Fruit fly (Drosophila melanogaster) whole organism, wandering third instar larva: Measurements from ENCODE around the gene Pdi.

ENCODE experiments used
- Abd-B ChIP-seq: fragments of >200 bp; optimal IDR thresholded peaks from 2 replicates; lab custom pipeline; 2017; ENCODE audit warnings: missing biosample characterization, missing genetic modification characterization
- CG32264 ChIP-seq: fragments of 200-800 bp; sonication (Bioruptor generic); optimal IDR thresholded peaks from 2 replicates; lab custom pipeline; 2016; ENCODE audit warnings: missing biosample characterization, missing genetic modification characterization
- CG9705 ChIP-seq: fragments of 200-800 bp; sonication (Bioruptor generic); optimal IDR thresholded peaks from 2 replicates; lab custom pipeline; 2018; ENCODE audit warnings: missing biosample characterization, mild to moderate bottlenecking, missing genetic modification characterization
- CrebA ChIP-seq: fragments of 200-800 bp; sonication (Bioruptor generic); optimal IDR thresholded peaks from 2 replicates; lab custom pipeline; 2016; ENCODE audit warnings: missing biosample characterization, mild to moderate bottlenecking, missing genetic modification characterization, borderline replicate concordance
- Dfd ChIP-seq: fragments of >200 bp; optimal IDR thresholded peaks from 2 replicates; lab custom pipeline; 2017; ENCODE audit warnings: missing biosample characterization, missing genetic modification characterization
- Dif ChIP-seq: fragments of 200-275, 200-300 bp; sonication (Bioruptor generic); optimal IDR thresholded peaks from 2 replicates; lab custom pipeline; 2018; ENCODE audit warnings: missing biosample characterization, missing genetic modification characterization; ENCODE audit not compliant: partially characterized antibody
- GATAd ChIP-seq: sonication (Bioruptor generic); optimal IDR thresholded peaks from 2 replicates; lab custom pipeline; 2016; ENCODE audit warnings: missing biosample characterization, missing genetic modification characterization
- HLH106 ChIP-seq: fragments of 200-800 bp; optimal IDR thresholded peaks from 3 replicates; lab custom pipeline; 2019; ENCODE audit warnings: missing biosample characterization, mild to moderate bottlenecking, missing genetic modification characterization, moderate library complexity
- Hnf4 ChIP-seq: fragments of 200-800 bp; sonication (Bioruptor generic); optimal IDR thresholded peaks from 2 replicates; lab custom pipeline; 2016; ENCODE audit warnings: missing biosample characterization, mild to moderate bottlenecking, missing genetic modification characterization
- Hr78 ChIP-seq: fragments of >200 bp; optimal IDR thresholded peaks from 2 replicates; lab custom pipeline; 2017; ENCODE audit warnings: missing biosample characterization, missing genetic modification characterization
- Hr83 ChIP-seq: fragments of 200-300 bp; sonication (Bioruptor generic); optimal IDR thresholded peaks from 2 replicates; lab custom pipeline; 2016; ENCODE audit warnings: missing biosample characterization, mild to moderate bottlenecking, missing genetic modification characterization, moderate library complexity; ENCODE audit not compliant: poor library complexity, severe bottlenecking
- Jra ChIP-seq: sonication (Bioruptor generic); optimal IDR thresholded peaks from 2 replicates; lab custom pipeline; 2016; ENCODE audit warnings: missing biosample characterization, missing genetic modification characterization
- Mio ChIP-seq: sonication (Bioruptor generic); optimal IDR thresholded peaks from 2 replicates; lab custom pipeline; 2016; ENCODE audit warnings: missing biosample characterization, missing genetic modification characterization
- Myc ChIP-seq: fragments of >200 bp; optimal IDR thresholded peaks from 2 replicates; lab custom pipeline; 2017
- N ChIP-seq: fragments of >200 bp; optimal IDR thresholded peaks from 2 replicates; lab custom pipeline; 2018; ENCODE audit warnings: missing biosample characterization, missing external identifiers, missing genetic modification characterization
- OdsH ChIP-seq: fragments of 200-800 bp; sonication (Bioruptor generic); optimal IDR thresholded peaks from 2 replicates; lab custom pipeline; 2016; ENCODE audit warnings: missing biosample characterization, mild to moderate bottlenecking, missing genetic modification characterization
- Rel ChIP-seq, 2 experiments: fragments of 200-800 bp; sonication (Bioruptor generic) in 1 of 2; optimal IDR thresholded peaks; 2 replicates in 1 of 2; 3 replicates in 1 of 2; lab custom pipeline; 2016 to 2019; ENCODE audit warnings: mild to moderate bottlenecking in 2 of 2, missing biosample characterization in 2 of 2, missing genetic modification characterization in 2 of 2, moderate library complexity in 1 of 2
- Sp1 ChIP-seq: fragments of 200-800 bp; sonication (Bioruptor generic); optimal IDR thresholded peaks from 3 replicates; lab custom pipeline; 2019; ENCODE audit warnings: missing biosample characterization, mild to moderate bottlenecking, missing genetic modification characterization, moderate library complexity
- br ChIP-seq: fragments of 200-800 bp; sonication (Bioruptor generic); optimal IDR thresholded peaks from 2 replicates; lab custom pipeline; 2016; ENCODE audit warnings: missing biosample characterization, missing genetic modification characterization
- brk ChIP-seq: fragments of 200-800 bp; sonication (Bioruptor generic); optimal IDR thresholded peaks from 2 replicates; lab custom pipeline; 2016; ENCODE audit warnings: missing biosample characterization, mild to moderate bottlenecking, missing genetic modification characterization
- dl ChIP-seq, 2 experiments: fragments of 175-275, 200-275 bp in 1 of 2; fragments of 200-275 bp in 1 of 2; sonication (Bioruptor generic); optimal IDR thresholded peaks; lab custom pipeline; 2018; ENCODE audit warnings: mild to moderate bottlenecking in 2 of 2, missing biosample characterization in 2 of 2, missing genetic modification characterization in 2 of 2, moderate library complexity in 2 of 2; ENCODE audit not compliant: partially characterized antibody in 2 of 2, insufficient read depth in 1 of 2
- dmrt93B ChIP-seq: fragments of 200-800 bp; sonication (Bioruptor generic); optimal IDR thresholded peaks from 2 replicates; lab custom pipeline; 2018; ENCODE audit warnings: missing biosample characterization, mild to moderate bottlenecking, missing genetic modification characterization
- dsf ChIP-seq: sonication (Bioruptor generic); optimal IDR thresholded peaks from 2 replicates; lab custom pipeline; 2016; ENCODE audit warnings: missing biosample characterization, missing genetic modification characterization, borderline replicate concordance
- ey ChIP-seq: fragments of 200-800 bp; sonication (Bioruptor generic); optimal IDR thresholded peaks from 2 replicates; lab custom pipeline; 2016; ENCODE audit warnings: missing biosample characterization, missing genetic modification characterization
- foxo ChIP-seq, 2 experiments: fragments of 200-800 bp; sonication (Bioruptor generic); optimal IDR thresholded peaks; 2 replicates in 1 of 2; 3 replicates in 1 of 2; lab custom pipeline; 2016 to 2017; ENCODE audit warnings: missing biosample characterization in 2 of 2, missing genetic modification characterization in 2 of 2
- fru ChIP-seq: fragments of 200-800 bp; sonication (Bioruptor generic); optimal IDR thresholded peaks from 3 replicates; lab custom pipeline; 2016; ENCODE audit warnings: missing biosample characterization, mild to moderate bottlenecking, missing genetic modification characterization
- h ChIP-seq: fragments of 200-800 bp; sonication (Bioruptor generic); optimal IDR thresholded peaks from 3 replicates; lab custom pipeline; 2016; ENCODE audit warnings: missing biosample characterization, mild to moderate bottlenecking, missing genetic modification characterization
- jim ChIP-seq: fragments of 175-275, 200-325 bp; sonication (Bioruptor generic); optimal IDR thresholded peaks from 2 replicates; lab custom pipeline; 2016; ENCODE audit warnings: missing biosample characterization, mild to moderate bottlenecking, missing genetic modification characterization
- lola ChIP-seq: fragments of >200 bp; optimal IDR thresholded peaks from 2 replicates; lab custom pipeline; 2017; ENCODE audit warnings: missing biosample characterization, missing genetic modification characterization
- pan ChIP-seq: fragments of >200 bp; optimal IDR thresholded peaks from 2 replicates; lab custom pipeline; 2017
- psq ChIP-seq: fragments of 200-800 bp; sonication (Bioruptor generic); optimal IDR thresholded peaks from 3 replicates; lab custom pipeline; 2017; ENCODE audit warnings: missing biosample characterization, mild to moderate bottlenecking, missing genetic modification characterization, moderate library complexity
- rgr ChIP-seq: fragments of 200-800 bp; sonication (Bioruptor generic); optimal IDR thresholded peaks from 3 replicates; lab custom pipeline; 2016; ENCODE audit warnings: missing biosample characterization, mild to moderate bottlenecking, missing genetic modification characterization
- sage ChIP-seq: fragments of 200-800 bp; sonication (Bioruptor generic); optimal IDR thresholded peaks from 2 replicates; lab custom pipeline; 2016; ENCODE audit warnings: missing biosample characterization, mild to moderate bottlenecking, missing genetic modification characterization
- sv ChIP-seq: fragments of 200-800 bp; sonication (Bioruptor generic); optimal IDR thresholded peaks from 3 replicates; lab custom pipeline; 2016; ENCODE audit warnings: missing biosample characterization, missing genetic modification characterization
- tai ChIP-seq: sonication (Bioruptor generic); optimal IDR thresholded peaks from 2 replicates; lab custom pipeline; 2016; ENCODE audit warnings: missing biosample characterization, missing genetic modification characterization
- usp ChIP-seq: fragments of >200 bp; optimal IDR thresholded peaks from 2 replicates; lab custom pipeline; 2017; ENCODE audit warnings: missing biosample characterization, missing genetic modification characterization
- woc ChIP-seq: sonication (Bioruptor generic); optimal IDR thresholded peaks from 2 replicates; lab custom pipeline; 2016; ENCODE audit warnings: missing biosample characterization, mild to moderate bottlenecking, missing genetic modification characterization

The Pdi gene

DNA sequence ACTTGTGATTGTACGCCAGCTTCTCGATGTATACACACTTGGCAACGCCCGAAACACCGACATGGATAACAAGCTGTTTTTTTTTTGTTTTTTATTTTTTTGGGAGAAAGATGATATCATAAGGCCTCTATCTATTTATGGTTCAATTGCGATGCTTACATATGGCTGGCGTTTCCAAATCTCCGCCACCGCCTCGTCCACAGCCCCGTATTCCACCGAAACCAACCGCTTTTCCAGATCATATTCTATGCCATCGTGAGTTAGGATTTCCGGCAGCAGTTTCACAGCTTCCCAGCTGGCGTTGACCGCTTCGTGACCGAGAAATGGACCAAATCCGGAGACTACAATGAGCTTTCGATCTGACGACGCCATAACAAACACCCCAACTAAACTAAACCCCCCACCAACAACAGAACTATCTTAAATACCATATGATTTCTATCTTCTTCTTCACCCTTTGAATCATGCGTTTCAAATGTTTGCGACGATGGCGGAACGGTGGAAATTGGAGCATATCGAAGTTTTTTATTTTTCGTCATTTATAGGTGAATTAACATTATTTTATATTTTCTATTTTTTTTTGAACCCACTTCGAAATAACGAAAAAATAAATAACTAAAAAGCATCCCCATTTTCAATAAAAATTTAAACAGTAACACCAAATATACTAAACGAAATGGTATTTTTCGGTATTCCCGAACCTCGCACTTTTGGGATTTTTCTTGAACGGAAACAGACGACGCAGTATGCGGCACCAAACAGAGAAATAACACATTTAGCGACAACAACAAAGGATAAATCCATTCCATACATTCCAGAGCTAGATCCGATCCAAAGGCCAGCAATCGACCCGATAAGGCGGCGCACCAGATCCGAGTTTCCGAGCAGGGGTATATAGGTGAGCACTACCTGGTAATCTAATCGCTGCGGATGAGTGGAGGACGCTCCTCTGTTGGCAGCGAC, 1.3 kb upstream of the Pdi start, which contains the start of the genes CG32147 and Pex3:
TSS of gene CG32147 (minus strand) at position 422 of the 963 bp plus-strand sequence.
TSS of gene Pex3 (plus strand) at position 718 of the 963 bp plus-strand sequence.
- TF ChIP-seq foxo (GFP tag; optimal IDR thresholded peaks at IDR 0.05; lab: Kevin White, UChicago) (peak in 1 of 2 experiments; percentile 15), woc (GFP tag; lab: Kevin White, UChicago) (peak; percentile 22), h (peak; percentile 32), Dif (no peak), ey (GFP tag; lab: Kevin White, UChicago) (no peak), Jra (peak; percentile 5), Hnf4 (peak; percentile 32), brk (peak; percentile 57), br (GFP tag; lab: Kevin White, UChicago) (no peak), dl (GFP tag; optimal IDR thresholded peaks at IDR 0.05; lab: Kevin White, UChicago; ENCODE audit: insufficient read depth in 1 of 2, partially characterized antibody in 2 of 2) (no peak), psq (no peak), Sp1 (GFP tag; lab: Kevin White, UChicago) (peak; percentile 6), Myc (no peak), lola (GFP tag; lab: Kevin White, UChicago) (no peak), Rel (GFP tag; optimal IDR thresholded peaks at IDR 0.05; lab: Kevin White, UChicago) (no peak), Rel (tag; optimal IDR thresholded peaks at IDR 0.05; lab: Kevin White, UChicago) (peak; percentile 78), Hr83 (GFP tag; lab: Kevin White, UChicago) (no peak)

DNA sequence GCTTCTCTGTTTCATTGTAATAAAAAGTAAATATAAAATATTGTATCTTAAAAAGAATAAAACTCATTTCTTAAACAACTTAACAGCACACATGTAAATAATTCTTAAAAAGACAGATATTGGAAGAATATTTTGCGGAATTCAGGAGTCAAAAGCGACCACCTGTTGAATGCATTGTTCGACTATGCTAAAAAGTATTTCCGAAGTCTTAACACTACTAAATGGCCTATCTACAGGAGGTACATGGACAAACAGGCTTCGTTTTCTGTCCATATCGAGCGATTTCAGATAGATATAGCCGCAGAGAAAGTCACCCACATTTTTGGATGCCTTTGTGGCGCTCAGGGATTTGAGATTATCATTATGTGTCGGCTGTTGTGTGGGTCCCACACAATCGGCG, 468 bp upstream of the Pdi start:
- TF ChIP-seq CG32264: no peak
- no peak for TF ChIP-seq Myc
- TF ChIP-seq h: no peak
- TF ChIP-seq psq: no peak
- no peak for TF ChIP-seq Mio (GFP tag; lab: Kevin White, UChicago)
- TF ChIP-seq CrebA (GFP tag; lab: Kevin White, UChicago): no peak
- peak; percentile 11 for TF ChIP-seq CG9705 (GFP tag; lab: Kevin White, UChicago)
- TF ChIP-seq HLH106 (tag; lab: Kevin White, UChicago): peak; percentile 2
- no peak for TF ChIP-seq Dfd
- no peak for TF ChIP-seq usp (GFP tag; lab: Kevin White, UChicago)
- no peak for TF ChIP-seq Jra
- no peak for TF ChIP-seq dl (GFP tag; optimal IDR thresholded peaks at IDR 0.05; lab: Kevin White, UChicago; ENCODE audit: insufficient read depth in 1 of 2, partially characterized antibody in 2 of 2)

DNA sequence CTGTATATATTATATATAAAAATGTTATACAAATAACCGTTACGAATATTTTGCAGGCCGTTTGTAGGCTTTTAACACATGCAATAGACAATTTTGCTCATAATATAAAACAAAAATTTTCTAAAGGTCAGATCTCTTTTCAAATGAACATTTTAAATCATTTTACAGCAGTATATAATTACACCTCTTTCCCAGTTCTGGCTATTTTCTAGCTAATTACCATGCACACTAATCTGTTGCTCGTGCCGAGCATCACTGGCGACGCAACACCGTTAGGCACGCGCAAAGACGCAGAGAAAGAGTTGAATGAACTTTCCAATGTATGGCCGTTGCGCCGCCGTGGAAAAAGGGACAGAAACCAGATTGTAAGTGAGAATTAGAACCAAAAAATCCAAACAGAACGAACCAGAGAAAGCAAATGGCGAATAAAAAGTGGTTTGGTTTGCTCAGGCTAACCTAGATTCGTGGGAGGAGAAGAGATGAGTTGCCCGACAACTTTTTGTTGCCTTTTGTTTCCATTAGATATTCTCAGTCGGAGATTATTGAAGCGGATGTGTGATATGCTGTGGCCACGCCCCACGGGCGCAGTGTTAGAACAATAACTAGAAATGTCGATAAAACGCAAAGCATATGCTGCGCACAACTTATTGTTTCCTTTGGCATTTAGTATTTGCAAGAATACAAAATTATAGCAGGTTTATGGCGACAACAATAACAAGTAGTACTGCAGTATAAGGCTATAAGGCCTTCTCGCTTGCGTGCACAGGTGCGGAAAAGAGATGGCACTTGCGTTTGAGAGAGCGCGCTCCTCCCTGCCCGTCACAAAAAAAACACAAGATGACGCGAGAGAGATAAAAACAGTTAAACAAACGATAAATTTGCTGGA, 1.3 kb downstream of the Pdi start:
- no peak for TF ChIP-seq CrebA (GFP tag; lab: Kevin White, UChicago)
- no peak for TF ChIP-seq psq
- no peak for TF ChIP-seq Hr83 (GFP tag; lab: Kevin White, UChicago)
- TF ChIP-seq Dif: peak; percentile 37
- TF ChIP-seq Hnf4: no peak
- no peak for TF ChIP-seq sage (GFP tag; lab: Kevin White, UChicago)
- TF ChIP-seq dsf: no peak
- no peak for TF ChIP-seq pan (lab: Kevin White, UChicago)
- peak in 1 of 2 experiments; percentile 28 for TF ChIP-seq foxo (GFP tag; optimal IDR thresholded peaks at IDR 0.05; lab: Kevin White, UChicago)
- TF ChIP-seq fru: peak; percentile 16
- peak; percentile 30 for TF ChIP-seq h
- no peak for TF ChIP-seq N (GFP tag; lab: Kevin White, UChicago)
- no peak for TF ChIP-seq lola (GFP tag; lab: Kevin White, UChicago)
- no peak for TF ChIP-seq CG9705 (GFP tag; lab: Kevin White, UChicago)
- no peak for TF ChIP-seq brk
- TF ChIP-seq jim (GFP tag; lab: Kevin White, UChicago): no peak
- TF ChIP-seq Dfd: no peak
- TF ChIP-seq ey (GFP tag; lab: Kevin White, UChicago): no peak
- TF ChIP-seq OdsH (GFP tag; lab: Kevin White, UChicago): no peak
- TF ChIP-seq dl (GFP tag; optimal IDR thresholded peaks at IDR 0.05; lab: Kevin White, UChicago; ENCODE audit: insufficient read depth in 1 of 2, partially characterized antibody in 2 of 2): peak; percentile 6 to 43
- no peak for TF ChIP-seq sv (GFP tag; lab: Kevin White, UChicago)
- no peak for TF ChIP-seq usp (GFP tag; lab: Kevin White, UChicago)
- TF ChIP-seq CG32264: no peak
- peak; percentile 32 for TF ChIP-seq Jra
- TF ChIP-seq woc (GFP tag; lab: Kevin White, UChicago): peak; percentile 5
- peak; percentile 3 for TF ChIP-seq br (GFP tag; lab: Kevin White, UChicago)
- TF ChIP-seq Sp1 (GFP tag; lab: Kevin White, UChicago): peak; percentile 15
- TF ChIP-seq HLH106 (tag; lab: Kevin White, UChicago): peak; percentile 31
- TF ChIP-seq Rel (GFP tag; optimal IDR thresholded peaks at IDR 0.05; lab: Kevin White, UChicago): no peak
- peak; percentile 20 for TF ChIP-seq Rel (tag; optimal IDR thresholded peaks at IDR 0.05; lab: Kevin White, UChicago)
- TF ChIP-seq tai (GFP tag; lab: Kevin White, UChicago): no peak
- TF ChIP-seq GATAd (GFP tag; lab: Kevin White, UChicago): no peak
- no peak for TF ChIP-seq Abd-B (GFP tag; lab: Kevin White, UChicago)
- TF ChIP-seq Myc: peak; percentile 75
- peak; percentile 43 for TF ChIP-seq rgr (GFP tag; lab: Kevin White, UChicago)
- TF ChIP-seq Hr78: no peak
- TF ChIP-seq Mio (GFP tag; lab: Kevin White, UChicago): no peak
- TF ChIP-seq dmrt93B (GFP tag; lab: Kevin White, UChicago): no peak
